Worm (Caenorhabditis elegans) whole organism, L3 larva: Measurements from ENCODE around the gene blos-4.

Source experiments
- ceh-9 ChIP-seq: sonication (generic microtip); optimal IDR thresholded peaks from 2 replicates; lab custom pipeline; 2018; ENCODE audit warnings: missing biosample characterization, missing genetic modification characterization
- lin-39 ChIP-seq: fragments of 150-350 bp; optimal IDR thresholded peaks from 2 replicates; lab custom pipeline; 2018; ENCODE audit warnings: missing biosample characterization, missing genetic modification reagents, missing genetic modification characterization

DNA sequence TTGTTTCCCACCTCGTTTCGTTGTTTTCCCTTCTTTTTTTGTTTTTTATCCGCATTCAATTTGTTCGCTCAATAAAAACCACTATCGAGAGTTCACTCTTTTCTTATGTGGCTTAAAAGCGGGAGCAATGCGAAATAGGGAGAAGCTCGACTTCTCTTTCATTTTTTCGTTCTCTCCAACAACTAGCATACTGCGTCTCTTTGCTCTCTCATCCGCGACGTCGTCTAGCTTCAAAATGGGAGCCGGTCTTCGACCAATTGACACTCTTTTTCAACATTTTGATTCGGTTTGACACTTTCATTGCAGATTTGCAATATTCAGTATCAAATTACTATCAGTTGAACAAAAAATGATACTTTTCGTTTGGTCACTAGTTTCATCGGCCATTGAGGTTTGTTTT, 28.9 kb downstream of the blos-4 start, which contains the start of gene bpl-1:
- TF ChIP-seq lin-39 (tag; lab: Kevin White, UChicago) (peak; percentile 37), ceh-9 (tag; lab: Kevin White, UChicago) (no peak)
